Worm (Caenorhabditis elegans) whole organism, midembryonic: Measurements from ENCODE around the gene prp-40.

Experiments
- flt-1 ChIP-seq: fragments of 200-800 bp; sonication (Bioruptor generic); IDR thresholded peaks from 2 replicates; pipeline ENCODE4 v1.3.6; 2022; ENCODE audit warnings: missing genetic modification characterization, missing compliant biosample characterization
- ztf-23 ChIP-seq: fragments of 200-800 bp; sonication (Bioruptor generic); IDR thresholded peaks from 2 replicates; pipeline ENCODE4 v1.3.6; 2022; ENCODE audit warnings: missing genetic modification reagents, missing genetic modification characterization, missing compliant biosample characterization

- no peak for TF ChIP-seq flt-1
- no peak for TF ChIP-seq ztf-23 (GFP tag; lab: Robert Waterston, UW)
These were observed 49.4 kb upstream of the prp-40 start for ce11 chrIII:9472464-9472863.
